Worm (Caenorhabditis elegans) whole organism, early embryonic: ENCODE measurements around the gene srsx-5.

Source experiments
- B0310.2 ChIP-seq: sonication (generic microtip); optimal IDR thresholded peaks from 2 replicates; lab custom pipeline; 2016; ENCODE audit warnings: mild to moderate bottlenecking, missing genetic modification characterization, missing compliant biosample characterization
- F13C5.2 ChIP-seq: sonication (generic microtip); optimal IDR thresholded peaks from 2 replicates; lab custom pipeline; 2017; ENCODE audit warnings: mild to moderate bottlenecking, missing genetic modification characterization, inconsistent platforms, missing compliant biosample characterization
- aly-1 ChIP-seq: sonication (generic microtip); optimal IDR thresholded peaks from 2 replicates; lab custom pipeline; 2016; ENCODE audit warnings: missing genetic modification characterization, missing compliant biosample characterization
- ama-1 ChIP-seq: fragments of 150-350 bp; optimal IDR thresholded peaks from 2 replicates; lab custom pipeline; 2014
- ceh-13 ChIP-seq: fragments of 200-800 bp; sonication (Bioruptor generic); optimal IDR thresholded peaks from 2 replicates; lab custom pipeline; 2018; ENCODE audit warnings: mild to moderate bottlenecking, missing genetic modification characterization, missing compliant biosample characterization
- ceh-36 ChIP-seq: sonication (generic microtip); optimal IDR thresholded peaks from 2 replicates; lab custom pipeline; 2016; ENCODE audit warnings: missing genetic modification characterization, inconsistent platforms, missing compliant biosample characterization
- ets-7 ChIP-seq: sonication (generic microtip); optimal IDR thresholded peaks from 2 replicates; lab custom pipeline; 2016; ENCODE audit warnings: missing genotype, missing genetic modification characterization, missing compliant biosample characterization
- flt-1 ChIP-seq: fragments of 200-800 bp; sonication (Bioruptor generic); IDR thresholded peaks from 2 replicates; pipeline ENCODE4 v1.3.6; 2022; ENCODE audit warnings: missing genetic modification characterization, missing compliant biosample characterization
- hmbx-1 ChIP-seq: sonication (generic microtip); optimal IDR thresholded peaks from 2 replicates; lab custom pipeline; 2016; ENCODE audit warnings: mild to moderate bottlenecking, missing genetic modification characterization, missing compliant biosample characterization
- hmg-4 ChIP-seq: fragments of 200-800 bp; sonication (Bioruptor generic); optimal IDR thresholded peaks from 2 replicates; lab custom pipeline; 2018; ENCODE audit warnings: mild to moderate bottlenecking, missing genetic modification characterization, missing compliant biosample characterization
- hnd-1 ChIP-seq: sonication (generic microtip); optimal IDR thresholded peaks from 2 replicates; lab custom pipeline; 2016; ENCODE audit warnings: missing genetic modification characterization, missing compliant biosample characterization
- pes-1 ChIP-seq: fragments of 200-800 bp; sonication (Bioruptor generic); IDR thresholded peaks from 2 replicates; pipeline ENCODE4 v1.3.6; 2022; ENCODE audit warnings: missing genetic modification reagents, missing genetic modification characterization, missing compliant biosample characterization
- scrt-1 ChIP-seq: fragments of 200-800 bp; sonication (Bioruptor generic); IDR thresholded peaks from 2 replicates; pipeline ENCODE4 v1.3.6; 2022; ENCODE audit warnings: missing genetic modification characterization, missing compliant biosample characterization
- sea-1 ChIP-seq: fragments of 200-800 bp; sonication (Bioruptor generic); conservative IDR thresholded peaks from 2 replicates; pipeline ENCODE4 v1.3.6; 2022; ENCODE audit warnings: missing genetic modification characterization, missing compliant biosample characterization
- tbx-11 ChIP-seq: fragments of 200-800 bp; sonication (Bioruptor generic); IDR thresholded peaks from 2 replicates; pipeline ENCODE4 v1.3.6; 2022; ENCODE audit warnings: missing genetic modification characterization, missing compliant biosample characterization
- tbx-37 ChIP-seq: fragments of 200-800 bp; sonication (Bioruptor generic); conservative IDR thresholded peaks from 2 replicates; pipeline ENCODE4 v1.3.6; 2022; ENCODE audit warnings: missing genetic modification reagents, missing genetic modification characterization, missing compliant biosample characterization
- tra-4 ChIP-seq: sonication (generic microtip); optimal IDR thresholded peaks from 2 replicates; lab custom pipeline; 2017; ENCODE audit warnings: missing genetic modification characterization, missing compliant biosample characterization

The srsx-5 gene

ce11 chrV:7946229-7946628, 17.5 kb downstream of the srsx-5 start:
- no peak for TF ChIP-seq F13C5.2 (tag; lab: Kevin White, UChicago)
- TF ChIP-seq scrt-1 = no peak
- no peak for TF ChIP-seq ceh-36 (tag; lab: Kevin White, UChicago)
- TF ChIP-seq hnd-1 (tag; lab: Kevin White, UChicago) = no peak

ce11 chrV:7952855-7953254, 24.1 kb downstream of the srsx-5 start, which contains the start of gene clec-216:
Gene clec-216, minus strand, starts transcription at chrV:7952955.
- TF ChIP-seq aly-1 (tag; lab: Kevin White, UChicago) = no peak
- no peak for TF ChIP-seq tra-4 (tag; lab: Kevin White, UChicago)
- no peak for TF ChIP-seq B0310.2
- TF ChIP-seq ets-7 (tag; lab: Kevin White, UChicago) = no peak
- TF ChIP-seq tbx-11 (GFP tag; lab: Robert Waterston, UW) = no peak
- TF ChIP-seq ceh-36 (tag; lab: Kevin White, UChicago) = no peak
- no peak for TF ChIP-seq scrt-1
- TF ChIP-seq hnd-1 (tag; lab: Kevin White, UChicago) = no peak
- TF ChIP-seq hmg-4 (GFP tag; lab: Kevin White, UChicago) = no peak
- no peak for TF ChIP-seq ceh-13
- no peak for TF ChIP-seq sea-1 (GFP tag; lab: Robert Waterston, UW)
- TF ChIP-seq tbx-37 = no peak
- no peak for TF ChIP-seq F13C5.2 (tag; lab: Kevin White, UChicago)
- TF ChIP-seq flt-1 (GFP tag; lab: Robert Waterston, UW) = no peak
- TF ChIP-seq hmbx-1 (tag; lab: Kevin White, UChicago) = no peak
- no peak for TF ChIP-seq ama-1 (lab: Kevin White, UChicago)
- TF ChIP-seq pes-1 = no peak

DNA sequence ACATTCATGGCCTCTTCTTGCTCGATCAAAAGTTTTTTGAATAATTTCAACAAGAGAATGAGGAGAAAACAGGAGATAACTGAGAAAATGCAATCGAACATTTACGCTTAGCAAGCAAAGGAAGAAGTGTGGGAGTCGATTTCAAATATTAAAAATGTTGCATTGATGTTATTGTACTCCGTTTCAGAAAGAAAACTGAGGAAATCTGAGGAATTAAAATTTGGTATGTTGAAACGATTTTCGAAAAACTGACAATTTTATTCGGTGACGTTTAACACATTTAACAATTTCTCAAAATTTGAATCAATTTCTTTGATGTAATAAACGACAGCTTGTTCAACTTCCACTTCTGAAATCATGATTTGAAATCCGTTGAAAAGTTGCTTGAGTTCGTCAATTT, 25.8 kb downstream of the srsx-5 start, which contains the start of gene F26D11.13:
Gene F26D11.13 (minus strand): TSS at position 101 of the 400 bp plus-strand sequence.
- TF ChIP-seq hmbx-1 (tag; lab: Kevin White, UChicago) = no peak
- no peak for TF ChIP-seq F13C5.2 (tag; lab: Kevin White, UChicago)
- no peak for TF ChIP-seq flt-1 (GFP tag; lab: Robert Waterston, UW)
- no peak for TF ChIP-seq pes-1
- no peak for TF ChIP-seq ceh-36 (tag; lab: Kevin White, UChicago)
- TF ChIP-seq sea-1 (GFP tag; lab: Robert Waterston, UW) = no peak

DNA sequence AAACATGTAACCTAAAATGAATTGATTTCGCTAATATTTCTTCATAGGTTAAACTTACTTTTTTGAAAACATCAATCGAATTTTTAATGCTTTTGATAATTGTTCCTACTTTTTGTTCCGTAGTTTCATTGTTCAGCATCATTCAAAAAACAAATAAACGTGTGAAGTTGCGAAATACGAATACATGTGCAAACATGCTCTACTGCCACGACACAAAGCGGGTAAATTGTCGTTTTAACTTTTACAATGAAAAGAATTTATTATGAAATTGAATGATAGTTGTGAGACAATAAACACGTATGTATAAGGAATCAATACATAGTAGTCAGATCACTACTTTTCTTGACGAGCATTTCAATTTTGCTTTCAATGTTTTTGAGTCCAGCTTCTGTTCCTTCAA, 26.4 kb downstream of the srsx-5 start, which contains the start of gene F26D11.12:
Gene F26D11.12 (minus strand): TSS at position 145 of the 400 bp plus-strand sequence.
- TF ChIP-seq ets-7 (tag; lab: Kevin White, UChicago) = no peak

- TF ChIP-seq scrt-1 = no peak
- no peak for TF ChIP-seq ceh-13
- no peak for TF ChIP-seq tbx-11 (GFP tag; lab: Robert Waterston, UW)
- no peak for TF ChIP-seq pes-1
- no peak for TF ChIP-seq flt-1 (GFP tag; lab: Robert Waterston, UW)
Observed at ce11 chrV:7956218-7956617, 27.5 kb downstream of the srsx-5 start, which contains the start of gene pals-34. Gene pals-34, minus strand, starts transcription at chrV:7956497.

DNA sequence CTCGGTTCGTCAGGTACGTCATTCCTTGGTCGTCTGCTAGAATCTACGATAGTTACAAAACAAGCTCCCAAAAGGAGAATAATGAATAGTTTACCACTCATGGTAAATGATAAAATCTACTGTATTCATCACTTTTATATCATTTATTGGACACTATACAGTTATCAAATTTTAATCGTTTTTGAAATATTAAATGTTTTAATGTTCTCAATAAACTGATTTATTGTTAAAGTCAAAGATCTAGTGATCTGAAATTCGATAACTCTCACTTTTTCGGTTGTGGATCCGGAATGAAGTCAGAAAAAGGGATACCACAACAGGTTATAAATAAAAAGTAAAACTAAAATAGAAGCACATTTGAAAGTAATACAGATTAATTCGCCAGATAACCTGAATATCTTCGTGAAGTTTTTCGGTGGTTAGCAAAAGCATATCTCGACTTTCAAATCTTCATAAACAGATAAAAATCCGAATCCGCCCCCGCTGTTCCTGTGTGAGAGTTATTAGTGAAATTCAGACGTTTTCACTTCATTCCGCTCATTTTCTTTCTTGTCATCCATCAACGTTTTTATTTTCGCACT, 30.1 kb downstream of the srsx-5 start, which contains the start of the genes clec-217 and F26D11.2:
Gene clec-217 (minus strand): TSS at position 101 of the 581 bp plus-strand sequence.
Gene F26D11.2 (plus strand): TSS at position 531 of the 581 bp plus-strand sequence.
- TF ChIP-seq hnd-1 (tag; lab: Kevin White, UChicago) = no peak
- no peak for TF ChIP-seq hmbx-1 (tag; lab: Kevin White, UChicago)
- no peak for TF ChIP-seq pes-1
- no peak for TF ChIP-seq tbx-11 (GFP tag; lab: Robert Waterston, UW)
- no peak for TF ChIP-seq ceh-36 (tag; lab: Kevin White, UChicago)
- no peak for TF ChIP-seq ets-7 (tag; lab: Kevin White, UChicago)
- no peak for TF ChIP-seq aly-1 (tag; lab: Kevin White, UChicago)

DNA sequence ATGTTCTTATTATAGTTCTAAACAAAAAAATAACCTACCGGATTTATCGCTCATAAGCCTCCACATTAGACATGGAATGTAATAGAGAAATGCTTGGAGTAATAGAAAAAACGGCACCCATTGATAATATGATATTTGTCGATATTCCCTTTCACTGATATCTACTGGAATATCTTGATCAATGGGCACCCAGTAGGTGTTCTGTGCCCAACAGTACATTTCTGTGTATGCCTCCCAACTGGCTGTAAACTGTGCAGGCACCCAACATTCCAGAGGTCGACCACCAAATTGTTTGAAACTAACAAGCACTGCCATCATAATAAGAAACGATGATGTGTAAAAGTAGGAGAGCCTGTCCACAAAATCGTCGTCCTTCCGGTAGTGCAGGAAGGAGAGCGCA, 35.7 kb downstream of the srsx-5 start:
- no peak for TF ChIP-seq hnd-1 (tag; lab: Kevin White, UChicago)
- no peak for TF ChIP-seq tra-4 (tag; lab: Kevin White, UChicago)
- no peak for TF ChIP-seq aly-1 (tag; lab: Kevin White, UChicago)
- no peak for TF ChIP-seq pes-1
- no peak for TF ChIP-seq flt-1 (GFP tag; lab: Robert Waterston, UW)
- TF ChIP-seq tbx-11 (GFP tag; lab: Robert Waterston, UW) = no peak
- TF ChIP-seq ama-1 (lab: Kevin White, UChicago) = no peak
- no peak for TF ChIP-seq F13C5.2 (tag; lab: Kevin White, UChicago)
- TF ChIP-seq hmbx-1 (tag; lab: Kevin White, UChicago) = no peak
- TF ChIP-seq tbx-37 = no peak
- no peak for TF ChIP-seq B0310.2
- no peak for TF ChIP-seq ceh-36 (tag; lab: Kevin White, UChicago)
- no peak for TF ChIP-seq ceh-13
- no peak for TF ChIP-seq ets-7 (tag; lab: Kevin White, UChicago)
- TF ChIP-seq scrt-1 = no peak
- no peak for TF ChIP-seq hmg-4 (GFP tag; lab: Kevin White, UChicago)
- TF ChIP-seq sea-1 (GFP tag; lab: Robert Waterston, UW) = no peak

- TF ChIP-seq ceh-13 (no peak), pes-1 (no peak), tbx-11 (GFP tag; lab: Robert Waterston, UW) (no peak), ets-7 (tag; lab: Kevin White, UChicago) (no peak), B0310.2 (no peak), tra-4 (tag; lab: Kevin White, UChicago) (no peak), hnd-1 (tag; lab: Kevin White, UChicago) (no peak), ama-1 (lab: Kevin White, UChicago) (no peak), tbx-37 (no peak), hmg-4 (GFP tag; lab: Kevin White, UChicago) (no peak), scrt-1 (no peak), F13C5.2 (tag; lab: Kevin White, UChicago) (no peak), hmbx-1 (tag; lab: Kevin White, UChicago) (no peak), sea-1 (GFP tag; lab: Robert Waterston, UW) (no peak), ceh-36 (tag; lab: Kevin White, UChicago) (no peak), flt-1 (GFP tag; lab: Robert Waterston, UW) (no peak), aly-1 (tag; lab: Kevin White, UChicago) (no peak)
Observed at ce11 chrV:7969107-7969506, 40.3 kb downstream of the srsx-5 start, which contains the start of gene che-7. Gene che-7, minus strand, starts transcription at chrV:7969207.
